Worm (Caenorhabditis elegans) whole organism, midembryonic: ENCODE measurements around the gene F20B6.9.
A peak's percentile ranks its signal among the peaks of the same experiment; 100 is the strongest.

Experiments used
- T22C8.4 ChIP-seq: fragments of 200-800 bp; sonication (Bioruptor generic); IDR thresholded peaks from 2 replicates; pipeline ENCODE4 v1.3.6; 2022; ENCODE audit warnings: missing genetic modification characterization, missing compliant biosample characterization
- cog-1 ChIP-seq: sonication (generic microtip); optimal IDR thresholded peaks from 2 replicates; lab custom pipeline; 2016; ENCODE audit warnings: missing genetic modification characterization, missing compliant biosample characterization
- flt-1 ChIP-seq: fragments of 200-800 bp; sonication (Bioruptor generic); IDR thresholded peaks from 2 replicates; pipeline ENCODE4 v1.3.6; 2022; ENCODE audit warnings: missing genetic modification characterization, missing compliant biosample characterization
- klf-2 ChIP-seq: fragments of 200-800 bp; sonication (Bioruptor generic); conservative IDR thresholded peaks from 2 replicates; pipeline ENCODE4 v1.3.6; 2022; ENCODE audit warnings: missing genetic modification reagents, missing genetic modification characterization, missing compliant biosample characterization
- med-1 ChIP-seq: sonication (generic microtip); optimal IDR thresholded peaks from 2 replicates; lab custom pipeline; 2017; ENCODE audit warnings: missing genetic modification characterization, mild to moderate bottlenecking, missing compliant biosample characterization, antibody characterized with exemption, missing genetic modification reagents; ENCODE audit not compliant: insufficient read depth
- ref-1 ChIP-seq: fragments of 200-800 bp; sonication (Bioruptor generic); conservative IDR thresholded peaks from 2 replicates; pipeline ENCODE4 v1.3.6; 2022; ENCODE audit warnings: missing genetic modification reagents, missing genetic modification characterization, missing compliant biosample characterization
- tab-1 ChIP-seq: fragments of 200-800 bp; sonication (Bioruptor generic); IDR thresholded peaks from 2 replicates; pipeline ENCODE4 v1.3.6; 2022; ENCODE audit warnings: missing genetic modification characterization, missing compliant biosample characterization
- ztf-23 ChIP-seq: fragments of 200-800 bp; sonication (Bioruptor generic); IDR thresholded peaks from 2 replicates; pipeline ENCODE4 v1.3.6; 2022; ENCODE audit warnings: missing genetic modification reagents, missing genetic modification characterization, missing compliant biosample characterization
- ztf-29 ChIP-seq: fragments of 200-800 bp; sonication (Bioruptor generic); IDR thresholded peaks from 2 replicates; pipeline ENCODE4 v1.3.6; 2022; ENCODE audit warnings: missing genetic modification reagents, missing genetic modification characterization, missing compliant biosample characterization

The F20B6.9 gene

ce11 chrX:4244489-4245123 is 37.3 kb upstream of the F20B6.9 start:
- TF ChIP-seq tab-1 (GFP tag; lab: Robert Waterston, UW) (no peak), med-1 (GFP tag; lab: Kevin White, UChicago) (no peak), ztf-23 (no peak), cog-1 (no peak), ref-1 (GFP tag; lab: Robert Waterston, UW) (no peak), T22C8.4 (GFP tag; lab: Robert Waterston, UW) (no peak), klf-2 (GFP tag; lab: Robert Waterston, UW) (no peak), ztf-29 (no peak), flt-1 (GFP tag; lab: Robert Waterston, UW) (no peak)

DNA sequence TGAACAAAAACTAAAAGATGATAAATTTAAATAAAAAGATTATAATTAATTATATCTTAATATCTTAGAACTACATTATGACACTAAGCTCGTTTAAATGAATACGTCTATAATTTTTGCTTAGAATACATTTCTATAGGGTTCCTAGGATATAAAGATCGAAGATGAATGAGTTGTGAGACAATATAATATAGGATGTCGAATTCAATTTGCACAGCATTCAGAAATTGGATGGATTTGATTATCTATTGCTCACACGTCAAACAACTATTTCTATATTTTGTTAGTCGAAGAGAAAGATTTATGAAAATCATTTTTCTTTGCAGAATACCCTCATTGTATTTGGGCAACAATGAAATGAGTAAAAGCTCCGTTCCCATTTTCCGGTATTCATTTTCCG is 31.7 kb upstream of the F20B6.9 start:
- TF ChIP-seq ztf-29 (no peak), med-1 (GFP tag; lab: Kevin White, UChicago) (no peak), ref-1 (GFP tag; lab: Robert Waterston, UW) (no peak), klf-2 (GFP tag; lab: Robert Waterston, UW) (no peak), cog-1 (no peak), tab-1 (GFP tag; lab: Robert Waterston, UW) (no peak), ztf-23 (no peak), T22C8.4 (GFP tag; lab: Robert Waterston, UW) (no peak), flt-1 (GFP tag; lab: Robert Waterston, UW) (no peak)

DNA sequence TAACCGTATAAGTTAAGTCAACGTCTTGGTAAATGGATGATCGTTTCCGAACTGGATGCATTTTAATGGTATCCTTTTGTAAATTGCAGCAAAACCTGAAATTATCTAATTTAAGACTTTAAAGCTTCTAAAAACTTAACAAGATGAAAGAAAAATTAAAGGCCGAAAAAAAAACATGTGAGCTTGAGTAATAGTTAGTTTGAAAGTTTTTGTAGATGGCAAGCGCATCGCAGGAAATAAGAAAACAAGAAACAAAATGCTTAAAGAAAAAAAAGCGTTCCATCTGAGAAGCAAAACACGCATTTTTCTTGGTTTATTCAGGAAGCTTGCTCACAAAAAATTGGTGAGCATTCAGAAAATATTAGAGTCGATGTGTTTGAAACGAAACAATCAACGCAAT is 28.5 kb upstream of the F20B6.9 start, which contains the start of gene rab-37:
Gene rab-37, minus strand, starts transcription at position 101 of the 400 bp plus-strand sequence.
- TF ChIP-seq cog-1, result no peak
- TF ChIP-seq klf-2 (GFP tag; lab: Robert Waterston, UW), result no peak
- TF ChIP-seq tab-1 (GFP tag; lab: Robert Waterston, UW), result no peak
- no peak for TF ChIP-seq ref-1 (GFP tag; lab: Robert Waterston, UW)
- no peak for TF ChIP-seq T22C8.4 (GFP tag; lab: Robert Waterston, UW)

- TF ChIP-seq med-1 (GFP tag; lab: Kevin White, UChicago) (no peak), ztf-29 (peak; percentile 96), ztf-23 (0 out of 2 replicates have a peak, but pooled peaks have one; percentile 45), cog-1 (peak; percentile 36)
These were observed 15.6 kb upstream of the F20B6.9 start for ce11 chrX:4222779-4223387.

- TF ChIP-seq flt-1 (GFP tag; lab: Robert Waterston, UW), result 0 out of 2 replicates have a peak, but pooled peaks have one; percentile 17
- TF ChIP-seq ztf-23, result 0 out of 2 replicates have a peak, but pooled peaks have one; percentile 26
- TF ChIP-seq tab-1 (GFP tag; lab: Robert Waterston, UW), result no peak
- no peak for TF ChIP-seq klf-2 (GFP tag; lab: Robert Waterston, UW)
- no peak for TF ChIP-seq ref-1 (GFP tag; lab: Robert Waterston, UW)
- TF ChIP-seq T22C8.4 (GFP tag; lab: Robert Waterston, UW), result no peak
- TF ChIP-seq med-1 (GFP tag; lab: Kevin White, UChicago), result no peak
- no peak for TF ChIP-seq cog-1
- no peak for TF ChIP-seq ztf-29
These were observed 14.9 kb upstream of the F20B6.9 start for ce11 chrX:4222200-4222599.

DNA sequence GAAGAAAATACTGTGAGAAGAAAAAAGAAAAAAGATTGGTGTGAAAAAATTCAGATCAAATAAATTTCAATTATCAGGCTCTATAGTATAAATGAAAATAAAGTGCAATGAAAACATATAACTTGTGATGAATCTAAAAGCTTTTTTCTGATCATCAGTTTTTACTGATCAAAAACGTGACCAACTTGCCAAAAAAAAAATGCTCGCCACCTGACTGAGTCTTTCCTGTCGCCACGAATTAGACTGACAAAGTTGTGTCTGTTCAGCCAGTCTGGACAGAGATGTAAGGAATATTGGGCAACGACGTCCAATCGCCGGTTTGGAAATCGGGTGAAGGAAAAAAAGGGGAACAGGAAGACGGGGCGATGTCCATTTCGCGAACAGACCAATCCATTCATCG is 12.2 kb upstream of the F20B6.9 start:
- TF ChIP-seq ref-1 (GFP tag; lab: Robert Waterston, UW) (no peak), T22C8.4 (GFP tag; lab: Robert Waterston, UW) (no peak), cog-1 (no peak)

- TF ChIP-seq T22C8.4 (GFP tag; lab: Robert Waterston, UW), result no peak
- no peak for TF ChIP-seq cog-1
- no peak for TF ChIP-seq ztf-29
- TF ChIP-seq ref-1 (GFP tag; lab: Robert Waterston, UW), result no peak
- TF ChIP-seq tab-1 (GFP tag; lab: Robert Waterston, UW), result no peak
- no peak for TF ChIP-seq flt-1 (GFP tag; lab: Robert Waterston, UW)
- TF ChIP-seq klf-2 (GFP tag; lab: Robert Waterston, UW), result no peak
- no peak for TF ChIP-seq ztf-23
- no peak for TF ChIP-seq med-1 (GFP tag; lab: Kevin White, UChicago)
These were observed 10.9 kb upstream of the F20B6.9 start, which contains the start of gene W01H2.2 for ce11 chrX:4218174-4218573. W01H2.2 (minus strand) TSS chrX:4218458.

- TF ChIP-seq ztf-23 (no peak), ztf-29 (no peak), ref-1 (GFP tag; lab: Robert Waterston, UW) (no peak), T22C8.4 (GFP tag; lab: Robert Waterston, UW) (no peak), tab-1 (GFP tag; lab: Robert Waterston, UW) (no peak)
These were observed 9.6 kb upstream of the F20B6.9 start, which contains the start of the genes F20B6.10 and hpk-1 for ce11 chrX:4216894-4217293. F20B6.10 (minus strand) TSS chrX:4217196. hpk-1 (minus strand) TSS chrX:4217290.

- no peak for TF ChIP-seq med-1 (GFP tag; lab: Kevin White, UChicago)
- TF ChIP-seq ref-1 (GFP tag; lab: Robert Waterston, UW), result no peak
- no peak for TF ChIP-seq cog-1
- no peak for TF ChIP-seq klf-2 (GFP tag; lab: Robert Waterston, UW)
- no peak for TF ChIP-seq ztf-29
- TF ChIP-seq ztf-23, result no peak
- TF ChIP-seq flt-1 (GFP tag; lab: Robert Waterston, UW), result no peak
- no peak for TF ChIP-seq T22C8.4 (GFP tag; lab: Robert Waterston, UW)
- TF ChIP-seq tab-1 (GFP tag; lab: Robert Waterston, UW), result no peak
These were observed 8.3 kb upstream of the F20B6.9 start for ce11 chrX:4215500-4216107.
